Fruit fly (Drosophila melanogaster): ENCODE data around the gene CG4678.

DNA sequence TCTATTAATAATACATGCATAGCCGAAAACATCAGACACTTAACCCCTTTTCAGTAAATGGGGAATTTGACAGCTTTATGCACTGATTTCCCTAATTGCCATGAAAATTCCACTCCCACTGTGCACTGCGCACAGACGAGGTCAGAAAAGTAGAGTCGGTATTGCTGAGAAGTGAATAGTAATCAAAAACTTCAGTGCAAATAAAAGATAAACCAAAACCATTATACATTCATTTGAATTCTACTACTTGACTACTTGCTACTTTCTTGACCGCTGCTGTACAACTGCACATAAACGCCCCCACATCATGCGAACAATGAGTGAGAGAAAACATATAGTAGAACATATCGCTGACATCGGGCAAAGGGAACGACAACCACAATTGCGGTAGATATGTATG is 4.5 kb upstream of the CG4678 start:
- TF ChIP-seq CG4318 (GFP tag; optimal IDR thresholded peaks at IDR 0.05) (peak; percentile 60), Sox102F (GFP tag; optimal IDR thresholded peaks at IDR 0.05) (peak; percentile 51), OdsH (GFP tag; optimal IDR thresholded peaks at IDR 0.05) (peak; percentile 80), Hr39 (GFP tag; optimal IDR thresholded peaks at IDR 0.05) (peak; percentile 81), Sox14 (GFP tag; optimal IDR thresholded peaks at IDR 0.05) (peak; percentile 80)
